Worm (Caenorhabditis elegans) whole organism, mixed stage, embryonic: ENCODE measurements around the gene ced-10.

Experiments used
- blmp-1 ChIP-seq: fragments of 150-350 bp; optimal IDR thresholded peaks from 2 replicates; lab custom pipeline; 2014; ENCODE audit warnings: missing biosample characterization, missing genetic modification characterization
- ces-1 ChIP-seq: fragments of 150-350 bp; optimal IDR thresholded peaks from 2 replicates; lab custom pipeline; 2014; ENCODE audit warnings: missing biosample characterization, missing genetic modification reagents, missing genetic modification characterization
- cnd-1 ChIP-seq: fragments of 200-800 bp; sonication (Bioruptor generic); optimal IDR thresholded peaks from 2 replicates; lab custom pipeline; 2018; ENCODE audit warnings: mild to moderate bottlenecking, missing genetic modification characterization, missing compliant biosample characterization
- drap-1 ChIP-seq: fragments of 200-800 bp; sonication (Bioruptor generic); optimal IDR thresholded peaks from 3 replicates; lab custom pipeline; 2018; ENCODE audit warnings: mild to moderate bottlenecking, missing genetic modification characterization, missing compliant biosample characterization
- mep-1 ChIP-seq: fragments of 150-350 bp; optimal IDR thresholded peaks from 2 replicates; lab custom pipeline; 2017; ENCODE audit warnings: missing biosample characterization, missing genetic modification reagents, missing genetic modification characterization, inconsistent platforms
- mls-2 ChIP-seq: sonication (generic microtip); optimal IDR thresholded peaks from 2 replicates; lab custom pipeline; 2016; ENCODE audit warnings: mild to moderate bottlenecking, missing genetic modification characterization, moderate library complexity, missing compliant biosample characterization
- nhr-12 ChIP-seq: fragments of 150-350 bp; optimal IDR thresholded peaks from 2 replicates; lab custom pipeline; 2014; ENCODE audit warnings: missing biosample characterization, missing genetic modification characterization
- nhr-237 ChIP-seq: fragments of 150-350 bp; optimal IDR thresholded peaks from 2 replicates; lab custom pipeline; 2014; ENCODE audit warnings: missing biosample characterization, missing genetic modification characterization
- nhr-28 ChIP-seq: fragments of 150-350 bp; optimal IDR thresholded peaks from 2 replicates; lab custom pipeline; 2014; ENCODE audit warnings: missing biosample characterization, missing genetic modification characterization
- snpc-4 ChIP-seq: fragments of 150-350 bp; optimal IDR thresholded peaks from 2 replicates; lab custom pipeline; 2014; ENCODE audit warnings: missing biosample characterization, missing genetic modification characterization
- unc-39 ChIP-seq: fragments of 150-350 bp; optimal IDR thresholded peaks from 2 replicates; lab custom pipeline; 2014; ENCODE audit warnings: missing biosample characterization, missing genetic modification characterization
- unc-62 ChIP-seq: fragments of 150-350 bp; optimal IDR thresholded peaks from 2 replicates; lab custom pipeline; 2014; ENCODE audit warnings: missing biosample characterization, missing genetic modification reagents, missing genetic modification characterization
- zip-8 ChIP-seq: fragments of 150-350 bp; optimal IDR thresholded peaks from 2 replicates; lab custom pipeline; 2014; ENCODE audit warnings: missing biosample characterization, missing genetic modification characterization

DNA sequence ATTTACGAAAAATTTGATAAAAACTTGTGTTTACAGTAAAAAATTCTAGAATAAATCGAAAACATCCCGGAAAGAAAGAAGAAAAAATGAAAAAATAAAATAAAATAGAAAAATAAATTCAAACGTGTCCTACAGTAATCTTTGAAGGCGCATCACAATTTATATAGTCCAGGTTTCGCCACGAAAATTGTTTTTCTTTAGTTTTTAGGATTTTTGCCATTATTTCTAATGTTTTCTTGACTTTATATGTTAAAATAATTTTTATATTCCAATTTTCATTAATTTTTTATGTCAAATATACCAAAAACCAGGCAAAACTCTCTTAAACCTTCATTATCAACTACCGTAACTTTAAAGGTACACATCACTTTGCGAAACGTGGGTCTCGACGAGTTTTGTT, 8.3 kb upstream of the ced-10 start:
- no peak for TF ChIP-seq drap-1 (GFP tag; lab: Kevin White, UChicago)
- TF ChIP-seq ces-1 (GFP tag; lab: Kevin White, UChicago): no peak
- no peak for TF ChIP-seq nhr-237 (tag; lab: Kevin White, UChicago)
- no peak for TF ChIP-seq snpc-4 (tag; lab: Kevin White, UChicago)
- no peak for TF ChIP-seq mls-2 (tag; lab: Kevin White, UChicago)
- no peak for TF ChIP-seq blmp-1 (tag; lab: Kevin White, UChicago)
- no peak for TF ChIP-seq cnd-1 (tag; lab: Kevin White, UChicago)
- no peak for TF ChIP-seq nhr-12
- no peak for TF ChIP-seq unc-39 (tag; lab: Kevin White, UChicago)
- no peak for TF ChIP-seq mep-1 (tag; lab: Kevin White, UChicago)
- no peak for TF ChIP-seq nhr-28 (tag; lab: Kevin White, UChicago)
- no peak for TF ChIP-seq unc-62 (GFP tag; lab: Kevin White, UChicago)
- no peak for TF ChIP-seq zip-8 (tag; lab: Kevin White, UChicago)
